Worm (Caenorhabditis elegans) whole organism, L4 larva: ENCODE data around the gene Y102A5C.27.
A peak's percentile ranks its signal among the peaks of the same experiment; 100 is the strongest.

Experiments
- D1046.2 ChIP-seq: fragments of 200-800 bp; sonication (Bioruptor generic); IDR thresholded peaks from 2 replicates; pipeline ENCODE4 v1.3.6; 2022; ENCODE audit warnings: missing genetic modification characterization, missing compliant biosample characterization
- F10B5.3 ChIP-seq: sonication (generic microtip); optimal IDR thresholded peaks from 2 replicates; lab custom pipeline; 2016; ENCODE audit warnings: mild to moderate bottlenecking, missing genetic modification characterization, missing compliant biosample characterization
- F26F4.8 ChIP-seq: fragments of 200-800 bp; sonication (Bioruptor generic); conservative IDR thresholded peaks from 2 replicates; pipeline ENCODE4 v1.3.6; 2022; ENCODE audit warnings: missing genetic modification characterization, missing compliant biosample characterization
- F37D6.2 ChIP-seq: sonication (generic microtip); optimal IDR thresholded peaks from 2 replicates; lab custom pipeline; 2016; ENCODE audit warnings: mild to moderate bottlenecking, missing genetic modification characterization, missing compliant biosample characterization
- F44E2.7 ChIP-seq: fragments of 200-800 bp; sonication (Bioruptor generic); IDR thresholded peaks from 2 replicates; pipeline ENCODE4 v2.1.2; 2022; ENCODE audit warnings: missing genetic modification characterization, missing compliant biosample characterization
- F49E8.2 ChIP-seq: sonication (generic microtip); optimal IDR thresholded peaks from 2 replicates; lab custom pipeline; 2016; ENCODE audit warnings: missing compliant biosample characterization, mild to moderate bottlenecking, missing genetic modification characterization, borderline replicate concordance
- Y105C5A.15 ChIP-seq: fragments of 200-800 bp; sonication (Bioruptor generic); IDR thresholded peaks from 2 replicates; pipeline ENCODE4 v1.3.6; 2022; ENCODE audit warnings: missing genetic modification characterization, missing compliant biosample characterization
- Y5F2A.4 ChIP-seq: fragments of 200-800 bp; sonication (Bioruptor generic); optimal IDR thresholded peaks from 2 replicates; lab custom pipeline; 2018; ENCODE audit warnings: mild to moderate bottlenecking, missing genetic modification characterization, missing compliant biosample characterization
- ZK546.5 ChIP-seq, 2 experiments: sonication (generic microtip); optimal IDR thresholded peaks; 2 replicates each; lab custom pipeline; 2017; ENCODE audit warnings: missing biosample characterization in 2 of 2, missing genetic modification characterization in 2 of 2
- ama-1 ChIP-seq: fragments of 150-350 bp; optimal IDR thresholded peaks from 2 replicates; lab custom pipeline; 2014; ENCODE audit warnings: inconsistent platforms, mixed read lengths
- arid-1 ChIP-seq: fragments of 200-800 bp; sonication (Bioruptor generic); conservative IDR thresholded peaks from 2 replicates; pipeline ENCODE4 v1.3.6; 2022; ENCODE audit warnings: missing genetic modification reagents, missing genetic modification characterization, missing compliant biosample characterization
- ceh-32 ChIP-seq: sonication (generic microtip); optimal IDR thresholded peaks from 2 replicates; lab custom pipeline; 2016; ENCODE audit warnings: mild to moderate bottlenecking, missing genetic modification characterization, missing compliant biosample characterization; ENCODE audit not compliant: poor library complexity
- ceh-44 ChIP-seq: fragments of 200-800 bp; sonication (Bioruptor generic); IDR thresholded peaks from 2 replicates; pipeline ENCODE4 v1.3.6; 2022; ENCODE audit warnings: missing genetic modification reagents, missing genetic modification characterization, missing compliant biosample characterization
- daf-16 ChIP-seq, 3 experiments: sonication (generic microtip); optimal IDR thresholded peaks; 2 replicates each; lab custom pipeline; 2016 to 2017; ENCODE audit warnings: missing genetic modification characterization in 3 of 3, missing genetic modification reagents in 3 of 3, mild to moderate bottlenecking in 2 of 3, missing compliant biosample characterization in 2 of 3, missing biosample characterization in 1 of 3, moderate library complexity in 1 of 3
- dmd-6 ChIP-seq: fragments of 200-800 bp; sonication (Bioruptor generic); IDR thresholded peaks from 2 replicates; pipeline ENCODE4 v1.3.6; 2022; ENCODE audit warnings: missing genetic modification reagents, missing genetic modification characterization, missing compliant biosample characterization
- gei-8 ChIP-seq: fragments of 200-800 bp; sonication (Bioruptor generic); optimal IDR thresholded peaks from 2 replicates; lab custom pipeline; 2018; ENCODE audit warnings: mild to moderate bottlenecking, missing genetic modification characterization, missing compliant biosample characterization
- hlh-11 ChIP-seq: fragments of 200-800 bp; sonication (Bioruptor generic); optimal IDR thresholded peaks from 2 replicates; lab custom pipeline; 2018; ENCODE audit warnings: mild to moderate bottlenecking, missing genetic modification characterization, missing compliant biosample characterization
- hmg-1.1 ChIP-seq: fragments of 200-800 bp; sonication (Bioruptor generic); IDR thresholded peaks from 2 replicates; pipeline ENCODE4 v1.3.6; 2022; ENCODE audit warnings: missing genetic modification reagents, missing genetic modification characterization, missing compliant biosample characterization
- jun-1 ChIP-seq: fragments of 150-350 bp; optimal IDR thresholded peaks from 2 replicates; lab custom pipeline; 2014; ENCODE audit warnings: missing biosample characterization, missing genetic modification reagents, missing genetic modification characterization
- lir-3 ChIP-seq: sonication (generic microtip); optimal IDR thresholded peaks from 2 replicates; lab custom pipeline; 2016; ENCODE audit warnings: mild to moderate bottlenecking, missing genetic modification characterization, missing compliant biosample characterization
- mdl-1 ChIP-seq, 2 experiments: fragments of 150-350 bp in 1 of 2; sonication (generic microtip) in 1 of 2; optimal IDR thresholded peaks; 2 replicates each; lab custom pipeline; 2014 to 2017; ENCODE audit warnings: missing biosample characterization in 2 of 2, missing genetic modification characterization in 2 of 2
- mxl-3 ChIP-seq: fragments of 200-800 bp; sonication (Bioruptor generic); optimal IDR thresholded peaks from 2 replicates; lab custom pipeline; 2018; ENCODE audit warnings: mild to moderate bottlenecking, missing genetic modification characterization, missing compliant biosample characterization
- nhr-11 ChIP-seq: fragments of 150-350 bp; optimal IDR thresholded peaks from 2 replicates; lab custom pipeline; 2014; ENCODE audit warnings: missing biosample characterization, missing genetic modification characterization
- nhr-25 ChIP-seq: sonication (generic microtip); optimal IDR thresholded peaks from 2 replicates; lab custom pipeline; 2017; ENCODE audit warnings: missing genetic modification characterization, mild to moderate bottlenecking, missing compliant biosample characterization, antibody characterized with exemption, moderate library complexity, borderline replicate concordance; ENCODE audit not compliant: insufficient read depth
- nhr-28 ChIP-seq: fragments of 150-350 bp; optimal IDR thresholded peaks from 2 replicates; lab custom pipeline; 2014; ENCODE audit warnings: missing biosample characterization, missing genetic modification characterization
- nhr-41 ChIP-seq: fragments of 200-800 bp; sonication (Bioruptor generic); IDR thresholded peaks from 2 replicates; pipeline ENCODE4 v1.3.6; 2022; ENCODE audit warnings: missing genetic modification reagents, missing genetic modification characterization, missing compliant biosample characterization
- nhr-48 ChIP-seq: sonication (generic microtip); optimal IDR thresholded peaks from 2 replicates; lab custom pipeline; 2016; ENCODE audit warnings: mild to moderate bottlenecking, missing genetic modification characterization, missing compliant biosample characterization
- nhr-76 ChIP-seq: fragments of 150-350 bp; optimal IDR thresholded peaks from 2 replicates; lab custom pipeline; 2014; ENCODE audit warnings: missing biosample characterization, missing genetic modification characterization
- pqm-1 ChIP-seq: sonication (generic microtip); optimal IDR thresholded peaks from 2 replicates; lab custom pipeline; 2017; ENCODE audit warnings: missing biosample characterization, missing genetic modification characterization
- rbr-2 ChIP-seq: sonication (generic microtip); optimal IDR thresholded peaks from 2 replicates; lab custom pipeline; 2016; ENCODE audit warnings: missing genotype, missing genetic modification characterization, missing compliant biosample characterization
- saeg-2 ChIP-seq: fragments of 200-800 bp; sonication (Bioruptor generic); IDR thresholded peaks from 2 replicates; pipeline ENCODE4 v1.3.6; 2022; ENCODE audit warnings: missing genetic modification reagents, missing genetic modification characterization, missing compliant biosample characterization
- set-16 ChIP-seq: fragments of 200-800 bp; sonication (Bioruptor generic); IDR thresholded peaks from 2 replicates; pipeline ENCODE4 v1.3.6; 2022; ENCODE audit warnings: missing genetic modification reagents, missing genetic modification characterization, missing compliant biosample characterization
- skn-1 ChIP-seq: fragments of 150-350 bp; optimal IDR thresholded peaks from 2 replicates; lab custom pipeline; 2014; ENCODE audit warnings: missing biosample characterization, missing genetic modification characterization
- snpc-1.2 ChIP-seq: fragments of 200-800 bp; sonication (Bioruptor generic); IDR thresholded peaks from 2 replicates; pipeline ENCODE4 v1.3.6; 2022; ENCODE audit warnings: missing genetic modification reagents, missing genetic modification characterization, missing compliant biosample characterization
- spr-1 ChIP-seq: sonication (generic microtip); optimal IDR thresholded peaks from 2 replicates; lab custom pipeline; 2016; ENCODE audit warnings: mild to moderate bottlenecking, missing genetic modification characterization, missing compliant biosample characterization
- unc-39 ChIP-seq: sonication (generic microtip); optimal IDR thresholded peaks from 2 replicates; lab custom pipeline; 2017; ENCODE audit warnings: missing biosample characterization, missing genetic modification characterization
- unc-62 ChIP-seq, 3 experiments: fragments of 150-350 bp in 1 of 3; sonication (generic microtip); optimal IDR thresholded peaks in 2 of 3; peaks in 1 of 3; 1 replicate in 1 of 3; 2 replicates in 2 of 3; lab custom pipeline; 2014 to 2017; ENCODE audit warnings: missing biosample characterization in 3 of 3, missing genetic modification characterization in 3 of 3, missing genetic modification reagents in 3 of 3, missing genotype in 1 of 3
- zip-11 ChIP-seq: fragments of 200-800 bp; sonication (Bioruptor generic); IDR thresholded peaks from 2 replicates; pipeline ENCODE4 v1.3.6; 2022; ENCODE audit warnings: missing genetic modification characterization, missing compliant biosample characterization

Y102A5C.27 gene

ce11 chrV:17013232-17013631, 24.7 kb upstream of the Y102A5C.27 start, which contains the start of gene clec-241:
clec-241 (minus strand) TSS chrV:17013332.
- TF ChIP-seq mxl-3 (no peak), hlh-11 (tag; lab: Kevin White, UChicago) (no peak)

- TF ChIP-seq rbr-2 (tag; lab: Kevin White, UChicago) (no peak), dmd-6 (GFP tag; lab: Robert Waterston, UW) (peak; percentile 47; the same call in 1 of the 2 replicates), lir-3 (tag; lab: Kevin White, UChicago) (no peak), unc-62 (GFP tag; optimal IDR thresholded peaks at IDR 0.05 in 1 of 2; lab: Kevin White, UChicago) (peak in 1 of 2 experiments; percentile 26), unc-62 (tag; optimal IDR thresholded peaks at IDR 0.05; lab: Kevin White, UChicago) (no peak), nhr-28 (tag; lab: Kevin White, UChicago) (peak; percentile 15), pqm-1 (tag; lab: Kevin White, UChicago) (peak; percentile 14)
- TF ChIP-seq, all 104 proteins: peak for 4
Observed at ce11 chrV:17009342-17010064, 21.0 kb upstream of the Y102A5C.27 start, which contains the start of the genes clc-12 and clec-240. clc-12 (minus strand) TSS chrV:17009388. clec-240 (plus strand) TSS chrV:17010014.

ce11 chrV:17008302-17008701, 19.8 kb upstream of the Y102A5C.27 start, which contains the start of gene sri-69:
sri-69 (minus strand) TSS chrV:17008402.
- TF ChIP-seq nhr-41 (GFP tag; lab: Robert Waterston, UW) (no peak), unc-62 (GFP tag; optimal IDR thresholded peaks at IDR 0.05 in 1 of 2; lab: Kevin White, UChicago) (peak in 1 of 2 experiments; percentile 21), unc-62 (tag; optimal IDR thresholded peaks at IDR 0.05; lab: Kevin White, UChicago) (no peak)

- TF ChIP-seq ZK546.5 (tag; optimal IDR thresholded peaks at IDR 0.05; lab: Kevin White, UChicago) (no peak), unc-39 (tag; lab: Kevin White, UChicago) (no peak), snpc-1.2 (GFP tag; lab: Robert Waterston, UW) (no peak), Y5F2A.4 (no peak), F26F4.8 (GFP tag; lab: Robert Waterston, UW) (no peak), D1046.2 (GFP tag; lab: Robert Waterston, UW) (no peak), nhr-76 (tag; lab: Kevin White, UChicago) (no peak), nhr-25 (tag; lab: Kevin White, UChicago) (no peak), ceh-32 (tag; lab: Kevin White, UChicago) (no peak), mdl-1 (tag; optimal IDR thresholded peaks at IDR 0.05; lab: Kevin White, UChicago) (no peak), nhr-48 (tag; lab: Kevin White, UChicago) (no peak), spr-1 (tag; lab: Kevin White, UChicago) (no peak), arid-1 (no peak), jun-1 (tag; lab: Kevin White, UChicago) (no peak), nhr-11 (tag; lab: Kevin White, UChicago) (no peak), zip-11 (no peak)
Observed at ce11 chrV:17005189-17005588, 16.7 kb upstream of the Y102A5C.27 start, which contains the start of gene srh-131. srh-131 (plus strand) TSS chrV:17005489.

ce11 chrV:17001167-17001566, 12.7 kb upstream of the Y102A5C.27 start, which contains the start of gene sri-9:
sri-9 (plus strand) TSS chrV:17001467.
- TF ChIP-seq gei-8 (GFP tag; lab: Kevin White, UChicago) (no peak), lir-3 (tag; lab: Kevin White, UChicago) (no peak), Y105C5A.15 (GFP tag; lab: Robert Waterston, UW) (no peak), ama-1 (lab: Kevin White, UChicago) (no peak), daf-16 (GFP tag; optimal IDR thresholded peaks at IDR 0.05; lab: Kevin White, UChicago) (no peak), daf-16 (tag; optimal IDR thresholded peaks at IDR 0.05; lab: Kevin White, UChicago) (no peak), set-16 (no peak), saeg-2 (GFP tag; lab: Robert Waterston, UW) (no peak), hmg-1.1 (GFP tag; lab: Robert Waterston, UW) (no peak), ceh-44 (no peak), skn-1 (no peak), F44E2.7 (no peak), F49E8.2 (tag; lab: Kevin White, UChicago) (no peak), nhr-28 (tag; lab: Kevin White, UChicago) (no peak), F37D6.2 (no peak), F10B5.3 (tag; lab: Kevin White, UChicago) (no peak)
